Worm (Caenorhabditis elegans) whole organism, L4 larva: Measurements from ENCODE around the gene cit-1.1.

Experiments used
- F26F4.8 ChIP-seq: fragments of 200-800 bp; sonication (Bioruptor generic); conservative IDR thresholded peaks from 2 replicates; pipeline ENCODE4 v1.3.6; 2022; ENCODE audit warnings: missing genetic modification characterization, missing compliant biosample characterization
- F49E8.2 ChIP-seq: sonication (generic microtip); optimal IDR thresholded peaks from 2 replicates; lab custom pipeline; 2016; ENCODE audit warnings: missing compliant biosample characterization, mild to moderate bottlenecking, missing genetic modification characterization, borderline replicate concordance
- aly-2 ChIP-seq: sonication (generic microtip); optimal IDR thresholded peaks from 2 replicates; lab custom pipeline; 2018; ENCODE audit warnings: missing biosample characterization, missing genetic modification characterization
- attf-4 ChIP-seq: sonication (generic microtip); optimal IDR thresholded peaks from 3 replicates; lab custom pipeline; 2017; ENCODE audit warnings: missing biosample characterization, missing genetic modification characterization
- daf-12 ChIP-seq: fragments of 150-350 bp; optimal IDR thresholded peaks from 2 replicates; lab custom pipeline; 2014; ENCODE audit warnings: missing biosample characterization, missing genetic modification reagents, missing genetic modification characterization
- daf-8 ChIP-seq: fragments of 200-800 bp; sonication (Bioruptor generic); IDR thresholded peaks from 2 replicates; pipeline ENCODE4 v1.3.6; 2022; ENCODE audit warnings: missing genetic modification characterization, missing compliant biosample characterization
- dve-1 ChIP-seq: sonication (generic microtip); optimal IDR thresholded peaks from 2 replicates; lab custom pipeline; 2017; ENCODE audit warnings: antibody characterized with exemption, mild to moderate bottlenecking, missing genetic modification characterization, missing compliant biosample characterization; ENCODE audit not compliant: insufficient read depth
- egl-27 ChIP-seq: sonication (generic microtip); optimal IDR thresholded peaks from 3 replicates; lab custom pipeline; 2017; ENCODE audit warnings: missing biosample characterization, missing genetic modification reagents, missing genetic modification characterization
- fkh-10 ChIP-seq: fragments of 150-350 bp; optimal IDR thresholded peaks from 2 replicates; lab custom pipeline; 2014; ENCODE audit warnings: missing biosample characterization, missing genetic modification reagents, missing genetic modification characterization
- lin-29 ChIP-seq: fragments of 200-800 bp; sonication (Bioruptor generic); IDR thresholded peaks from 2 replicates; pipeline ENCODE4 v1.3.6; 2022; ENCODE audit warnings: missing genetic modification reagents, missing genetic modification characterization, missing compliant biosample characterization
- skn-1 ChIP-seq: fragments of 150-350 bp; optimal IDR thresholded peaks from 2 replicates; lab custom pipeline; 2014; ENCODE audit warnings: missing biosample characterization, missing genetic modification characterization
- snpc-4 ChIP-seq: fragments of 150-350 bp; optimal IDR thresholded peaks from 2 replicates; lab custom pipeline; 2014; ENCODE audit warnings: missing biosample characterization, missing genetic modification characterization
- unc-39 ChIP-seq: sonication (generic microtip); optimal IDR thresholded peaks from 2 replicates; lab custom pipeline; 2017; ENCODE audit warnings: missing biosample characterization, missing genetic modification characterization
- zag-1 ChIP-seq: fragments of 150-350 bp; optimal IDR thresholded peaks from 2 replicates; lab custom pipeline; 2014; ENCODE audit warnings: missing biosample characterization, missing genetic modification characterization

DNA sequence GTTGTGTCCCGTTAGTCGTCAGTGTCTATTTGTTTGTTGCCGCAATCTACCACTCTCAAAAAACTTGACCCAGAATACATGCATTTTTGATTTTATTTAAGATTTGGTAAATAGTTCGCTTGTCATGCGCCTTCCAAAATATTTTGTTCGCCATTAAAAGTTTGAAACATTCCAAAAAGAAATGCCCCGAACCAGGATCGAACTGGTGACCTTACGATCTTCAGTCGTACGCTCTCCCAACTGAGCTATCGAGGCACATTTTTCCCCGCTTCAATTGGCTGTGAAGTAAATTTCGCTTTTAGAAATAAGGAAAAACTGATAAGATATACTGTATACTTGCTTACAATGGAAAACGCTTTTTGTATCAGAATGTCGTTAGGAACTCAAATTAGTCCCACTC is 31.3 kb downstream of the cit-1.1 start:
- TF ChIP-seq daf-8 (no peak), unc-39 (tag; lab: Kevin White, UChicago) (no peak), F26F4.8 (GFP tag; lab: Robert Waterston, UW) (no peak), skn-1 (no peak), snpc-4 (no peak), fkh-10 (no peak), attf-4 (no peak), zag-1 (tag; lab: Kevin White, UChicago) (no peak), F49E8.2 (tag; lab: Kevin White, UChicago) (no peak), lin-29 (GFP tag; lab: Robert Waterston, UW) (no peak), daf-12 (tag; lab: Kevin White, UChicago) (no peak), aly-2 (tag; lab: Kevin White, UChicago) (no peak), egl-27 (tag; lab: Kevin White, UChicago) (no peak), dve-1 (tag; lab: Kevin White, UChicago) (no peak)
